Worm (Caenorhabditis elegans) whole organism, L3 larva: ENCODE results near the gene C36C9.12.

ENCODE experiments used
- ama-1 ChIP-seq: fragments of 150-350 bp; optimal IDR thresholded peaks from 2 replicates; lab custom pipeline; 2018
- elt-3 ChIP-seq, 3 experiments: fragments of 150-350 bp in 1 of 3; sonication (generic microtip) in 2 of 3; optimal IDR thresholded peaks; 2 replicates in 2 of 3; 4 replicates in 1 of 3; lab custom pipeline; 2014 to 2017; ENCODE audit warnings: missing biosample characterization in 3 of 3, missing genetic modification characterization in 3 of 3
- lin-15B ChIP-seq: fragments of 150-350 bp; optimal IDR thresholded peaks from 2 replicates; lab custom pipeline; 2014; ENCODE audit warnings: missing biosample characterization, missing genetic modification characterization
- nhr-76 ChIP-seq: fragments of 150-350 bp; sonication (generic microtip); optimal IDR thresholded peaks from 5 replicates; lab custom pipeline; 2014; ENCODE audit warnings: missing biosample characterization, missing genetic modification characterization
- snpc-4 ChIP-seq: fragments of 150-350 bp; optimal IDR thresholded peaks from 2 replicates; lab custom pipeline; 2014; ENCODE audit warnings: missing biosample characterization, missing genetic modification characterization

DNA sequence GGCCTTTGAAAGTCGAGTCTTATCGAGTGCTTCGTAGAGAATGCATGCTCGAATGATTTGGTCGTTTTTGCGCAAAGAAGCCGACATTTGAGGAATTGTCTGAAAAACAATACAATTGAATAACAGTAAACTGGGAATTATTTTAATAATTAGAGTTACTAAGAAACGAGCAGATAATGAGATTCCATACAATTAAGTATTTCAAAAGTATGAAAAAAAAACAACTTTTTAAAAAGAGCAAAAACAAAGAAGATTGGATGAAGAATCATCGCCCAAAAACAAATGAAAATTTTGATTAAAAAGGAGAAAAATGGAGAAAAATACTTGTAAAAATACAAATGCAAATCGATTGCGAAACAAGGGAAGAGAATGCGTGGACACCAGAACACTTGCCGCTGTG is 11.9 kb downstream of the C36C9.12 start, which contains the start of gene fbxa-170:
- TF ChIP-seq lin-15B (no peak), nhr-76 (tag; lab: Kevin White, UChicago) (no peak), ama-1 (no peak), snpc-4 (tag; lab: Kevin White, UChicago) (no peak), elt-3 (tag; optimal IDR thresholded peaks at IDR 0.05; lab: Kevin White, UChicago) (no peak)
